Worm (Caenorhabditis elegans): ENCODE data around the gene str-185.

DNA sequence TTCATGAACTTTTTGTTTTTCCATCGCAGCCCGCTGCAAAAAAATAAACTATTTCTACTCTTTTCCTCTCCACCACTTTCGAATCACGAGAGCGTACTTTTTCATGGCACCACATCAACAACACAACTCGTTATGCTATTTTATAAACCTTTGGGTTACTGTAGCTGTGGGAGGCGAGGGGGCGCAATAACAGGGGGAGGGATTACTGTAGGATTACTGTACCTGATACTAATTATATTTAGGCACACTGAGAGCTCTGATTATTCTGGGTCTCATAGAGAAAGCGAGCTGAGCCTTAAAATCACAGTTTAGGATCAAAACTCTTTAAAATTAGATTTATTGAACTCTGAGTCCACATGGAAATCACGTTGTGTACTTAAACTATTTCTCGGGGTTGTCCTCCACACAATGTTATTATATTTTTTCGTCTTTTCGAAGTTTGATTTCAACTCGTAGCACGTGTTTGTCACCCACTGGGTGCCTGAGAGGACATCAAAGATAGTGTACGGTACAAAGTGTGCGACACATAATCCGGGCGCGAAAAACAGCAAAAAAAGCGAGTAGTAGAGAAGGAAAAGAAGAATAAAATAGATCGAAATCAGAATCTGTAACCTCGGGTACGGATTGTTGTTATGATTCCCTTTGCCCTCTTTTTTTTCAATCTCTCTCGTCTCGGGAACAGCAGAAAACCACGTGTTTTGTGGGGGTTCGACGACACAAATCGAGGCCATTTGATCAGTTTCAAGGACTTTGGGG, 42.8 kb upstream of the str-185 start:
- TF ChIP-seq dao-5 (tag; optimal IDR thresholded peaks at IDR 0.05) (no peak), him-1 (tag; optimal IDR thresholded peaks at IDR 0.05) (no peak)
